Worm (Caenorhabditis elegans): ENCODE data around the gene Y43F8A.2.
A peak's percentile ranks its signal among the peaks of the same experiment; 100 is the strongest.

The Y43F8A.2 gene

ce11 chrV:19371777-19372176 lies 424 bp downstream of the Y43F8A.2 start:
- TF ChIP-seq fkh-8 (tag; optimal IDR thresholded peaks at IDR 0.05) (no peak), zag-1 (tag; optimal IDR thresholded peaks at IDR 0.05) (no peak), ztf-4 (tag; optimal IDR thresholded peaks at IDR 0.05) (no peak), lsy-2 (tag; optimal IDR thresholded peaks at IDR 0.05) (no peak), lin-14 (GFP tag; optimal IDR thresholded peaks at IDR 0.05) (no peak), jun-1 (tag; optimal IDR thresholded peaks at IDR 0.05) (no peak), nhr-28 (tag; optimal IDR thresholded peaks at IDR 0.05) (no peak), tbx-2 (tag; optimal IDR thresholded peaks at IDR 0.05) (no peak), efl-3 (GFP tag; optimal IDR thresholded peaks at IDR 0.05) (no peak), pag-3 (tag; optimal IDR thresholded peaks at IDR 0.05; ENCODE audit: borderline replicate concordance, insufficient read depth) (no peak), ztf-11 (tag; optimal IDR thresholded peaks at IDR 0.05) (no peak), sup-37 (GFP tag; optimal IDR thresholded peaks at IDR 0.05) (no peak), aly-2 (tag; optimal IDR thresholded peaks at IDR 0.05) (no peak), grh-1 (GFP tag; IDR thresholded peaks at IDR 0.05) (no peak)

ce11 chrV:19377014-19377494 lies 5.7 kb downstream of the Y43F8A.2 start, which contains the start of gene nceh-1:
nceh-1 (plus strand) TSS chrV:19377444.
- no peak for TF ChIP-seq mef-2 (tag; optimal IDR thresholded peaks at IDR 0.05)
- TF ChIP-seq efl-1 (optimal IDR thresholded peaks at IDR 0.05), result no peak
- peak in 1 of 2 experiments; percentile 63 for TF ChIP-seq efl-1 (GFP tag; optimal IDR thresholded peaks at IDR 0.05 in 1 of 2)
- peak; percentile 80 for TF ChIP-seq elt-2 (tag; optimal IDR thresholded peaks at IDR 0.05)
- no peak for TF ChIP-seq mep-1 (tag; optimal IDR thresholded peaks at IDR 0.05)

DNA sequence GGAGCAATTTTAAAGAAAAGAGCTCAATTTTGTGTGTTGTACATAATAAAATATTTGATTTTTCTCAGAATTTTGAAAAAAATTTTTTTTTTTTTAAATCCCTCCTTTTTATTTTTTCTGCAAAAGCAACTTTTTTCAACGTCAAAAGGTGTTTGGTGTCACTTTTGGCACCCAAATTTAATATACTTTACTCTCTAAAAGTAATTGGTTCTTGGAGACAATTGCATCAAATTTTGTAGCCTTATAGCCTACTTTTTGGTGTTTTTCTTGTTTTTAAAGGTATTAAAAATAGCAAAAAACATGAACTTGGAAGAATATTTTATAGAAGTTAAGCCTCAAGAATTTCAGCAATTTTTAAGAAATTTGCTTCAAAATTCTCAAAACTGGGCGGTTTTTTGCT lies 9.6 kb downstream of the Y43F8A.2 start, which contains the start of gene srw-84:
srw-84 (plus strand) TSS at position 301 of the 400 bp plus-strand sequence.
- TF ChIP-seq ceh-8 (GFP tag; optimal IDR thresholded peaks at IDR 0.05), result no peak
- no peak for TF ChIP-seq ceh-63 (GFP tag; optimal IDR thresholded peaks at IDR 0.05)
- no peak for TF ChIP-seq pag-3 (tag; optimal IDR thresholded peaks at IDR 0.05; ENCODE audit: borderline replicate concordance, insufficient read depth)
- no peak for TF ChIP-seq fos-1 (tag; optimal IDR thresholded peaks at IDR 0.05)
- TF ChIP-seq ceh-82 (tag; optimal IDR thresholded peaks at IDR 0.05), result no peak
- no peak for TF ChIP-seq ztf-4 (tag; optimal IDR thresholded peaks at IDR 0.05)
- no peak for TF ChIP-seq fkh-4 (tag; optimal IDR thresholded peaks at IDR 0.05; ENCODE audit: borderline replicate concordance)
- TF ChIP-seq grh-1 (GFP tag; IDR thresholded peaks at IDR 0.05), result no peak
- TF ChIP-seq C16A3.4 (tag; optimal IDR thresholded peaks at IDR 0.05), result no peak
- no peak for TF ChIP-seq snpc-4 (tag; optimal IDR thresholded peaks at IDR 0.05)
- no peak for TF ChIP-seq xbp-1 (tag; optimal IDR thresholded peaks at IDR 0.05)
- TF ChIP-seq isw-1 (GFP tag; IDR thresholded peaks at IDR 0.05), result no peak
- TF ChIP-seq nhr-76 (tag; optimal IDR thresholded peaks at IDR 0.05), result no peak
- no peak for TF ChIP-seq C04F5.9 (tag; optimal IDR thresholded peaks at IDR 0.05)
- no peak for TF ChIP-seq pqm-1 (tag; optimal IDR thresholded peaks at IDR 0.05)

DNA sequence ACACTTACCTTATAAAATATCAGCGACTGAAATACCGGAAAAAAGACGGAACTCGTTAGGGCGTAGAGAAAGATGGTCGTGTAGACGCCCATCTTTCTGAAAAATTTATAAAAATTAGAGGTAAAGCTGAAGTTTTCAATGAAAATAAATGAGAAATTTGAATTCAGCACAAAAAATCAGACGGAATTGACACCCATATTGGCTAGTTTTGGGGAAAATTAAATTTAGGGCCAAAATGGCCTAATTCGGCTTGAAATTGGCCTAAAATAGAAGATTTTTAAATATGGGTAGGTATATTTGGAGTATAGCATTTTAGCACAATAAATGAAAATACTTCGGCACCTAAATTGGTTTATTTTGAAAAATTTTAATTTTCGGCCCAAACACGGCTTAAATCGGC lies 18.7 kb downstream of the Y43F8A.2 start, which contains the start of gene slcr-46.2:
slcr-46.2 (minus strand) TSS at position 101 of the 400 bp plus-strand sequence.
- TF ChIP-seq C16A3.4 (tag; optimal IDR thresholded peaks at IDR 0.05), result no peak
- TF ChIP-seq swsn-7 (tag; optimal IDR thresholded peaks at IDR 0.05), result no peak
- no peak for TF ChIP-seq mef-2 (tag; optimal IDR thresholded peaks at IDR 0.05)
- TF ChIP-seq fos-1 (tag; optimal IDR thresholded peaks at IDR 0.05), result no peak
- no peak for TF ChIP-seq egl-27 (tag; optimal IDR thresholded peaks at IDR 0.05)
- TF ChIP-seq ets-5 (GFP tag; IDR thresholded peaks at IDR 0.05), result no peak

ce11 chrV:19391242-19391641 lies 19.9 kb downstream of the Y43F8A.2 start:
- TF ChIP-seq jun-1 (tag; optimal IDR thresholded peaks at IDR 0.05) (no peak), C16A3.4 (tag; optimal IDR thresholded peaks at IDR 0.05) (no peak), pag-3 (tag; optimal IDR thresholded peaks at IDR 0.05; ENCODE audit: borderline replicate concordance, insufficient read depth) (no peak), nhr-237 (tag; optimal IDR thresholded peaks at IDR 0.05) (no peak), irx-1 (tag; optimal IDR thresholded peaks at IDR 0.05) (no peak), unc-130 (tag; optimal IDR thresholded peaks at IDR 0.05) (no peak), ztf-4 (tag; optimal IDR thresholded peaks at IDR 0.05) (no peak), grh-1 (GFP tag; IDR thresholded peaks at IDR 0.05) (no peak), hlh-4 (tag; optimal IDR thresholded peaks at IDR 0.05) (no peak), ceh-8 (GFP tag; optimal IDR thresholded peaks at IDR 0.05) (no peak), lsy-2 (tag; optimal IDR thresholded peaks at IDR 0.05) (peak; percentile 4 to 27), sox-4 (tag; optimal IDR thresholded peaks at IDR 0.05) (no peak), snpc-4 (tag; optimal IDR thresholded peaks at IDR 0.05) (no peak), mep-1 (tag; optimal IDR thresholded peaks at IDR 0.05) (peak; percentile 15), zip-4 (GFP tag; optimal IDR thresholded peaks at IDR 0.05) (no peak), dpl-1 (GFP tag; optimal IDR thresholded peaks at IDR 0.05) (peak in 1 of 3 experiments; percentile 23), pqm-1 (tag; optimal IDR thresholded peaks at IDR 0.05) (no peak), ztf-11 (tag; optimal IDR thresholded peaks at IDR 0.05) (no peak), mab-9 (GFP tag; IDR thresholded peaks at IDR 0.05) (no peak), efl-1 (optimal IDR thresholded peaks at IDR 0.05) (peak; percentile 39 to 47), efl-1 (GFP tag; optimal IDR thresholded peaks at IDR 0.05 in 1 of 2) (peak; percentile 8 to 58), swsn-7 (tag; optimal IDR thresholded peaks at IDR 0.05) (peak; percentile 31), nhr-76 (tag; optimal IDR thresholded peaks at IDR 0.05) (no peak), blmp-1 (tag; optimal IDR thresholded peaks at IDR 0.05) (no peak)

All from whole organism, L1 larva.